Worm (Caenorhabditis elegans) whole organism, mixed stage, embryonic: ENCODE data around the gene abu-13.

Experiments
- ces-1 ChIP-seq: fragments of 150-350 bp; optimal IDR thresholded peaks from 2 replicates; lab custom pipeline; 2014; ENCODE audit warnings: missing biosample characterization, missing genetic modification reagents, missing genetic modification characterization
- lsy-2 ChIP-seq: fragments of 150-350 bp; optimal IDR thresholded peaks from 2 replicates; lab custom pipeline; 2014; ENCODE audit warnings: missing biosample characterization, missing genetic modification characterization
- ztf-11 ChIP-seq: fragments of 150-350 bp; optimal IDR thresholded peaks from 2 replicates; lab custom pipeline; 2014; ENCODE audit warnings: missing biosample characterization, missing genetic modification characterization

DNA sequence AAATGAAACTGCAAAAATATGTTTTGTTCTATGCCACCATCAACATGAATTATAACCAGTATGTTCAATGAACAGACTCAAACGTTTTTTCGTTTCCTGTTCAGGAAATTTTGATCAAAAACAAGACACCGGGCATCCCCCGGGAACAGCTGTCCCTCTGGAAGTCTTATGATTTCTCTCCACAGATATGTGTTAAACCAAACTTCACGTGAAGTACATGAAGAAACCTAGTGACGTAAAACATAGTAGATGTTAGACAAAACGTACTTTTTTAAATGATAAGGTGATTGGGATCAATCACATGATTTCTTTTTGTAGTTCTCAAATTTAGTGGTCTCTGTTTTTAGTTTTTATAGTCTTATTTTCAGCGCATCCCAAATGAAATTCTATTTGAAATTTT is 47.2 kb downstream of the abu-13 start:
- TF ChIP-seq lsy-2 = no peak
- no peak for TF ChIP-seq ztf-11
- no peak for TF ChIP-seq ces-1 (GFP tag; lab: Kevin White, UChicago)
